Worm (Caenorhabditis elegans): ENCODE measurements around the gene C06B3.16.

DNA sequence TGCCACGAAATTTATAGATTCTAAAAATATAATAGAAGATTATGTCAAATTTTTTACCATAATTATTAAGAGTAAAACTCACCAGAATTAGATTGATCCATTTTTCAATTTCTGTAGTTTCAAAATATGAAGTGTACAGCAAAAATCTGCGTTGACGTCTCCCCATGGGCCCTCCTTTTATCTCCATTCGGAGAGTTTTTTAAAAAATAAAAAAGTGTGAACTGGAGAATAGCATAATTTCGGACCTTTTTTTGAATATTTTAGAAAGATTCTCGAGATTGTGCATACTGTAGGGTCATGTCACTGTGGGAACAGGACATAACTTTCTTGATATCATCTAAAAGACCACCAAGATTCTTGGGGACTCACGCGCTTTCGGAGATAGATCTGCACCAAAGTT lies 10.8 kb downstream of the C06B3.16 start, which contains the start of gene dpr-1:
- TF ChIP-seq T22C8.4 (GFP tag; IDR thresholded peaks at IDR 0.05) (no peak), cog-1 (tag; optimal IDR thresholded peaks at IDR 0.05) (no peak), med-1 (GFP tag; optimal IDR thresholded peaks at IDR 0.05; ENCODE audit: insufficient read depth) (no peak), flt-1 (GFP tag; IDR thresholded peaks at IDR 0.05) (no peak)
